Fruit fly (Drosophila melanogaster): ENCODE measurements around the gene CG10038.

Gene CG10038

DNA sequence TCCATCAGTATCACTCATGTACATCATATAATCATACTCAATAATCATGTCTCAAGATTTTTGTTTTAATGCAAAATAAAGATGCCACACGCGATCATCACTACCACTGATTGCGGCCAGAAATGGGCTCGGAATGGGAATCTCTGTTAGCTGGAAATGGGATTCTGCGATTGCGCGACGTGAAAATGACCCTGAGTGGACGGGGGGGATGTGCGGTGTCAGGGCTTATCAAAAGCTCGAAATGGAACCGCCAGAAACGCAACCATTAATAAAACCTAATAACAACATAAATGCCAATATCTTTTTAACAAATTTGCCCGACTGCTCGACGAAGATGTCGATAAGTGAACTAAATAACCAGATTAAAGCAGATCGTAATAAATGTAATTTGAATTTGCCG lies 34.0 kb downstream of the CG10038 start:
- no peak for TF ChIP-seq h (GFP tag; optimal IDR thresholded peaks at IDR 0.05)
- no peak for TF ChIP-seq sv (GFP tag; optimal IDR thresholded peaks at IDR 0.05)
- TF ChIP-seq dsf (GFP tag; optimal IDR thresholded peaks at IDR 0.05; ENCODE audit: borderline replicate concordance), result no peak
- no peak for TF ChIP-seq Sp1 (GFP tag; optimal IDR thresholded peaks at IDR 0.05)
- TF ChIP-seq Dif (GFP tag; optimal IDR thresholded peaks at IDR 0.05; ENCODE audit: partially characterized antibody), result no peak
- TF ChIP-seq lola (GFP tag; optimal IDR thresholded peaks at IDR 0.05), result no peak
- TF ChIP-seq dl (GFP tag; optimal IDR thresholded peaks at IDR 0.05; ENCODE audit: insufficient read depth in 1 of 2, partially characterized antibody in 2 of 2), result no peak
- TF ChIP-seq sage (GFP tag; optimal IDR thresholded peaks at IDR 0.05), result no peak
- TF ChIP-seq CrebA (GFP tag; optimal IDR thresholded peaks at IDR 0.05; ENCODE audit: borderline replicate concordance), result no peak
- TF ChIP-seq jim (GFP tag; optimal IDR thresholded peaks at IDR 0.05), result no peak
- TF ChIP-seq Mio (GFP tag; optimal IDR thresholded peaks at IDR 0.05), result no peak
- no peak for TF ChIP-seq pan (optimal IDR thresholded peaks at IDR 0.05)
- TF ChIP-seq Abd-B (GFP tag; optimal IDR thresholded peaks at IDR 0.05), result no peak
- TF ChIP-seq Hr78 (GFP tag; optimal IDR thresholded peaks at IDR 0.05), result no peak
- no peak for TF ChIP-seq tai (GFP tag; optimal IDR thresholded peaks at IDR 0.05)
- TF ChIP-seq usp (GFP tag; optimal IDR thresholded peaks at IDR 0.05), result no peak
- no peak for TF ChIP-seq brk (GFP tag; optimal IDR thresholded peaks at IDR 0.05)

DNA sequence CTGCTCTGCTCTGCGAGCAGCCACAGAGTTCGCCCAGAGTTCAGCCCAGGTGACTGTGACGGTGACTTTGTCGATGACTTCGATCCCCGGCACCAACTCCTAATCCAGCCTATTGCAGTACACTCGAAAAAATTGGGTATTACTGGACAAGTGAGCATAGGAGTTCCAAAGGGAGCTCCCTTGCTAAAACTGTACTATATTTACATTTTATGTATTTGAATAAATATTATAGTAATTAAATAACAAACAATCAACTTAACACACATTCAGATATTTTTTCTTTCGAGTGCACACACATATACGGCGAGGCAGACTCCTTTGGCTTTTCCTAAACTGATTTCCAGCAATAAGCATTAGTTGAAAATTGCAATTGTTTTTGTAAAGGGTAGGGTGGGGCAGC lies 35.0 kb downstream of the CG10038 start:
- TF ChIP-seq lola (GFP tag; optimal IDR thresholded peaks at IDR 0.05) (no peak), N (GFP tag; optimal IDR thresholded peaks at IDR 0.05) (no peak), HLH106 (tag; optimal IDR thresholded peaks at IDR 0.05) (no peak), Vsx2 (GFP tag; optimal IDR thresholded peaks at IDR 0.05; ENCODE audit: partially characterized antibody) (no peak), woc (GFP tag; optimal IDR thresholded peaks at IDR 0.05) (no peak), Myc (optimal IDR thresholded peaks at IDR 0.05) (no peak), Jra (GFP tag; optimal IDR thresholded peaks at IDR 0.05) (no peak), OdsH (GFP tag; optimal IDR thresholded peaks at IDR 0.05) (no peak), Dfd (GFP tag; optimal IDR thresholded peaks at IDR 0.05) (no peak), foxo (GFP tag; optimal IDR thresholded peaks at IDR 0.05) (no peak), usp (GFP tag; optimal IDR thresholded peaks at IDR 0.05) (no peak), CrebA (GFP tag; optimal IDR thresholded peaks at IDR 0.05; ENCODE audit: borderline replicate concordance) (no peak), Mio (GFP tag; optimal IDR thresholded peaks at IDR 0.05) (no peak), CG32264 (GFP tag; optimal IDR thresholded peaks at IDR 0.05) (no peak), Hnf4 (GFP tag; optimal IDR thresholded peaks at IDR 0.05) (no peak), Sp1 (GFP tag; optimal IDR thresholded peaks at IDR 0.05) (no peak), sage (GFP tag; optimal IDR thresholded peaks at IDR 0.05) (no peak), Abd-B (GFP tag; optimal IDR thresholded peaks at IDR 0.05) (no peak), dl (GFP tag; optimal IDR thresholded peaks at IDR 0.05; ENCODE audit: insufficient read depth in 1 of 2, partially characterized antibody in 2 of 2) (no peak)

DNA sequence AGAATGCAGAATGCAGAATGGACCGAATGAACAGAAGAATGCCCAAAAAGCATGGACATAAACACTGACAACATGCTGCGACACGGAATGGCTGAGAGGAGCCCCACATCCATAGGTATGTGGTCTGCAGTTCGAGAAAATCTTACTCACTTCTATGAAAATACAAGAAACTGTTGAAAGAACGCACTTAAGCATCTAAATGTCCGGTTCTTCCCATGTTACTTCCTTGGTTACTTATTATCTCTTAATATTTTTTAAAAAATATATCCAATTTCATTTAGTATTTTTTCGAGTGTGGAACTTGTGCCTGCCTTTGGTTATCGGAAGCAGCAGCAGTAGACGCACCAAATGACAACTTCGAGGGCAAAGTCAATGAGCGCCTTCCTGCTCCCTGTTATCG lies 36.2 kb downstream of the CG10038 start:
- peak; percentile 68 for TF ChIP-seq dmrt93B (GFP tag; optimal IDR thresholded peaks at IDR 0.05)
- no peak for TF ChIP-seq Mio (GFP tag; optimal IDR thresholded peaks at IDR 0.05)
- peak; percentile 54 for TF ChIP-seq CrebA (GFP tag; optimal IDR thresholded peaks at IDR 0.05; ENCODE audit: borderline replicate concordance)
- TF ChIP-seq jim (GFP tag; optimal IDR thresholded peaks at IDR 0.05), result no peak
- TF ChIP-seq CG32264 (GFP tag; optimal IDR thresholded peaks at IDR 0.05), result peak; percentile 61
- peak in 1 of 2 experiments; percentile 90 for TF ChIP-seq foxo (GFP tag; optimal IDR thresholded peaks at IDR 0.05)
- no peak for TF ChIP-seq Dfd (GFP tag; optimal IDR thresholded peaks at IDR 0.05)
- TF ChIP-seq Abd-B (GFP tag; optimal IDR thresholded peaks at IDR 0.05), result no peak
- TF ChIP-seq brk (GFP tag; optimal IDR thresholded peaks at IDR 0.05), result peak; percentile 88
- peak; percentile 85 for TF ChIP-seq br (GFP tag; optimal IDR thresholded peaks at IDR 0.05)
- peak; percentile 91 for TF ChIP-seq rgr (GFP tag; optimal IDR thresholded peaks at IDR 0.05)
- no peak for TF ChIP-seq sv (GFP tag; optimal IDR thresholded peaks at IDR 0.05)
- TF ChIP-seq usp (GFP tag; optimal IDR thresholded peaks at IDR 0.05), result no peak
- TF ChIP-seq psq (GFP tag; optimal IDR thresholded peaks at IDR 0.05), result peak; percentile 92
- no peak for TF ChIP-seq Hr78 (GFP tag; optimal IDR thresholded peaks at IDR 0.05)
- peak; percentile 86 for TF ChIP-seq sage (GFP tag; optimal IDR thresholded peaks at IDR 0.05)
- TF ChIP-seq Hr83 (GFP tag; optimal IDR thresholded peaks at IDR 0.05; ENCODE audit: poor library complexity, severe bottlenecking), result peak; percentile 8
- peak; percentile 86 for TF ChIP-seq Hnf4 (GFP tag; optimal IDR thresholded peaks at IDR 0.05)
- TF ChIP-seq h (GFP tag; optimal IDR thresholded peaks at IDR 0.05), result peak; percentile 90
- TF ChIP-seq Rel (GFP tag; optimal IDR thresholded peaks at IDR 0.05), result peak; percentile 56
- peak; percentile 56 for TF ChIP-seq Rel (tag; optimal IDR thresholded peaks at IDR 0.05)
- TF ChIP-seq fru (GFP tag; optimal IDR thresholded peaks at IDR 0.05), result peak; percentile 85
- no peak for TF ChIP-seq pan (optimal IDR thresholded peaks at IDR 0.05)
- TF ChIP-seq HLH106 (tag; optimal IDR thresholded peaks at IDR 0.05), result peak; percentile 88
- peak; percentile 81 for TF ChIP-seq woc (GFP tag; optimal IDR thresholded peaks at IDR 0.05)
- TF ChIP-seq Myc (optimal IDR thresholded peaks at IDR 0.05), result no peak
- no peak for TF ChIP-seq Dif (GFP tag; optimal IDR thresholded peaks at IDR 0.05; ENCODE audit: partially characterized antibody)
- peak; percentile 86 for TF ChIP-seq ey (GFP tag; optimal IDR thresholded peaks at IDR 0.05)
- peak; percentile 90 for TF ChIP-seq Sp1 (GFP tag; optimal IDR thresholded peaks at IDR 0.05)
- TF ChIP-seq CG9705 (GFP tag; optimal IDR thresholded peaks at IDR 0.05), result peak; percentile 73
- no peak for TF ChIP-seq N (GFP tag; optimal IDR thresholded peaks at IDR 0.05)
- TF ChIP-seq dsf (GFP tag; optimal IDR thresholded peaks at IDR 0.05; ENCODE audit: borderline replicate concordance), result peak; percentile 16
- no peak for TF ChIP-seq GATAd (GFP tag; optimal IDR thresholded peaks at IDR 0.05)
- TF ChIP-seq OdsH (GFP tag; optimal IDR thresholded peaks at IDR 0.05), result peak; percentile 92
- peak; percentile 70 for TF ChIP-seq tai (GFP tag; optimal IDR thresholded peaks at IDR 0.05)
- peak; percentile 19 for TF ChIP-seq Jra (GFP tag; optimal IDR thresholded peaks at IDR 0.05)
- TF ChIP-seq dl (GFP tag; optimal IDR thresholded peaks at IDR 0.05; ENCODE audit: insufficient read depth in 1 of 2, partially characterized antibody in 2 of 2), result no peak

Data from whole organism, wandering third instar larva.